Worm (Caenorhabditis elegans) whole organism, mixed stage, embryonic: ENCODE results near the gene math-14.

Experiments used
- blmp-1 ChIP-seq: fragments of 150-350 bp; optimal IDR thresholded peaks from 2 replicates; lab custom pipeline; 2014; ENCODE audit warnings: missing biosample characterization, missing genetic modification characterization
- elt-1 ChIP-seq: sonication (generic microtip); optimal IDR thresholded peaks from 2 replicates; lab custom pipeline; 2017; ENCODE audit warnings: missing genetic modification characterization, mild to moderate bottlenecking, missing compliant biosample characterization, antibody characterized with exemption, moderate library complexity, borderline replicate concordance; ENCODE audit not compliant: insufficient read depth
- lsy-2 ChIP-seq: fragments of 150-350 bp; optimal IDR thresholded peaks from 2 replicates; lab custom pipeline; 2014; ENCODE audit warnings: missing biosample characterization, missing genetic modification characterization
- mab-5 ChIP-seq: fragments of 150-350 bp; optimal IDR thresholded peaks from 2 replicates; lab custom pipeline; 2014; ENCODE audit warnings: missing biosample characterization, missing genetic modification characterization
- mep-1 ChIP-seq: fragments of 150-350 bp; optimal IDR thresholded peaks from 2 replicates; lab custom pipeline; 2017; ENCODE audit warnings: missing biosample characterization, missing genetic modification reagents, missing genetic modification characterization, inconsistent platforms
- mls-2 ChIP-seq: sonication (generic microtip); optimal IDR thresholded peaks from 2 replicates; lab custom pipeline; 2016; ENCODE audit warnings: mild to moderate bottlenecking, missing genetic modification characterization, moderate library complexity, missing compliant biosample characterization
- nhr-237 ChIP-seq: fragments of 150-350 bp; optimal IDR thresholded peaks from 2 replicates; lab custom pipeline; 2014; ENCODE audit warnings: missing biosample characterization, missing genetic modification characterization
- nhr-28 ChIP-seq: fragments of 150-350 bp; optimal IDR thresholded peaks from 2 replicates; lab custom pipeline; 2014; ENCODE audit warnings: missing biosample characterization, missing genetic modification characterization
- snpc-4 ChIP-seq: fragments of 150-350 bp; optimal IDR thresholded peaks from 2 replicates; lab custom pipeline; 2014; ENCODE audit warnings: missing biosample characterization, missing genetic modification characterization
- sptf-1 ChIP-seq: sonication (generic microtip); optimal IDR thresholded peaks from 2 replicates; lab custom pipeline; 2017; ENCODE audit warnings: mild to moderate bottlenecking, missing genetic modification characterization, moderate library complexity, missing compliant biosample characterization
- unc-62 ChIP-seq: fragments of 150-350 bp; optimal IDR thresholded peaks from 2 replicates; lab custom pipeline; 2014; ENCODE audit warnings: missing biosample characterization, missing genetic modification reagents, missing genetic modification characterization
- ztf-11 ChIP-seq: fragments of 150-350 bp; optimal IDR thresholded peaks from 2 replicates; lab custom pipeline; 2014; ENCODE audit warnings: missing biosample characterization, missing genetic modification characterization

ce11 chrII:1882705-1883104 is 13.5 kb downstream of the math-14 start, which contains the start of gene math-5:
- no peak for TF ChIP-seq blmp-1 (tag; lab: Kevin White, UChicago)
- TF ChIP-seq sptf-1 (tag; lab: Kevin White, UChicago), result no peak
- TF ChIP-seq nhr-237 (tag; lab: Kevin White, UChicago), result no peak
- TF ChIP-seq lsy-2, result no peak
- no peak for TF ChIP-seq mab-5
- no peak for TF ChIP-seq mep-1 (tag; lab: Kevin White, UChicago)
- TF ChIP-seq ztf-11 (tag; lab: Kevin White, UChicago), result no peak
- no peak for TF ChIP-seq elt-1 (tag; lab: Kevin White, UChicago)
- no peak for TF ChIP-seq mls-2 (tag; lab: Kevin White, UChicago)
- no peak for TF ChIP-seq unc-62 (GFP tag; lab: Kevin White, UChicago)
- no peak for TF ChIP-seq nhr-28 (tag; lab: Kevin White, UChicago)
- no peak for TF ChIP-seq snpc-4 (tag; lab: Kevin White, UChicago)
